Worm (Caenorhabditis elegans) whole organism, early embryonic: ENCODE data around the gene ZC412.10.
"Not testable (repeated sequence)": the region's sequence is repeated elsewhere in the genome, so short reads cannot be mapped to it uniquely, and the experiment has no call there.

Experiments used
- B0310.2 ChIP-seq: sonication (generic microtip); optimal IDR thresholded peaks from 2 replicates; lab custom pipeline; 2016; ENCODE audit warnings: mild to moderate bottlenecking, missing genetic modification characterization, missing compliant biosample characterization
- F13C5.2 ChIP-seq: sonication (generic microtip); optimal IDR thresholded peaks from 2 replicates; lab custom pipeline; 2017; ENCODE audit warnings: mild to moderate bottlenecking, missing genetic modification characterization, inconsistent platforms, missing compliant biosample characterization
- aly-1 ChIP-seq: sonication (generic microtip); optimal IDR thresholded peaks from 2 replicates; lab custom pipeline; 2016; ENCODE audit warnings: missing genetic modification characterization, missing compliant biosample characterization
- ama-1 ChIP-seq: fragments of 150-350 bp; optimal IDR thresholded peaks from 2 replicates; lab custom pipeline; 2014
- ceh-13 ChIP-seq: fragments of 200-800 bp; sonication (Bioruptor generic); optimal IDR thresholded peaks from 2 replicates; lab custom pipeline; 2018; ENCODE audit warnings: mild to moderate bottlenecking, missing genetic modification characterization, missing compliant biosample characterization
- ceh-36 ChIP-seq: sonication (generic microtip); optimal IDR thresholded peaks from 2 replicates; lab custom pipeline; 2016; ENCODE audit warnings: missing genetic modification characterization, inconsistent platforms, missing compliant biosample characterization
- ets-7 ChIP-seq: sonication (generic microtip); optimal IDR thresholded peaks from 2 replicates; lab custom pipeline; 2016; ENCODE audit warnings: missing genotype, missing genetic modification characterization, missing compliant biosample characterization
- flt-1 ChIP-seq: fragments of 200-800 bp; sonication (Bioruptor generic); IDR thresholded peaks from 2 replicates; pipeline ENCODE4 v1.3.6; 2022; ENCODE audit warnings: missing genetic modification characterization, missing compliant biosample characterization
- hmbx-1 ChIP-seq: sonication (generic microtip); optimal IDR thresholded peaks from 2 replicates; lab custom pipeline; 2016; ENCODE audit warnings: mild to moderate bottlenecking, missing genetic modification characterization, missing compliant biosample characterization
- hmg-4 ChIP-seq: fragments of 200-800 bp; sonication (Bioruptor generic); optimal IDR thresholded peaks from 2 replicates; lab custom pipeline; 2018; ENCODE audit warnings: mild to moderate bottlenecking, missing genetic modification characterization, missing compliant biosample characterization
- hnd-1 ChIP-seq: sonication (generic microtip); optimal IDR thresholded peaks from 2 replicates; lab custom pipeline; 2016; ENCODE audit warnings: missing genetic modification characterization, missing compliant biosample characterization
- pes-1 ChIP-seq: fragments of 200-800 bp; sonication (Bioruptor generic); IDR thresholded peaks from 2 replicates; pipeline ENCODE4 v1.3.6; 2022; ENCODE audit warnings: missing genetic modification reagents, missing genetic modification characterization, missing compliant biosample characterization
- scrt-1 ChIP-seq: fragments of 200-800 bp; sonication (Bioruptor generic); IDR thresholded peaks from 2 replicates; pipeline ENCODE4 v1.3.6; 2022; ENCODE audit warnings: missing genetic modification characterization, missing compliant biosample characterization
- sea-1 ChIP-seq: fragments of 200-800 bp; sonication (Bioruptor generic); conservative IDR thresholded peaks from 2 replicates; pipeline ENCODE4 v1.3.6; 2022; ENCODE audit warnings: missing genetic modification characterization, missing compliant biosample characterization
- tbx-11 ChIP-seq: fragments of 200-800 bp; sonication (Bioruptor generic); IDR thresholded peaks from 2 replicates; pipeline ENCODE4 v1.3.6; 2022; ENCODE audit warnings: missing genetic modification characterization, missing compliant biosample characterization
- tbx-37 ChIP-seq: fragments of 200-800 bp; sonication (Bioruptor generic); conservative IDR thresholded peaks from 2 replicates; pipeline ENCODE4 v1.3.6; 2022; ENCODE audit warnings: missing genetic modification reagents, missing genetic modification characterization, missing compliant biosample characterization
- tra-4 ChIP-seq: sonication (generic microtip); optimal IDR thresholded peaks from 2 replicates; lab custom pipeline; 2017; ENCODE audit warnings: missing genetic modification characterization, missing compliant biosample characterization

Gene ZC412.10

DNA sequence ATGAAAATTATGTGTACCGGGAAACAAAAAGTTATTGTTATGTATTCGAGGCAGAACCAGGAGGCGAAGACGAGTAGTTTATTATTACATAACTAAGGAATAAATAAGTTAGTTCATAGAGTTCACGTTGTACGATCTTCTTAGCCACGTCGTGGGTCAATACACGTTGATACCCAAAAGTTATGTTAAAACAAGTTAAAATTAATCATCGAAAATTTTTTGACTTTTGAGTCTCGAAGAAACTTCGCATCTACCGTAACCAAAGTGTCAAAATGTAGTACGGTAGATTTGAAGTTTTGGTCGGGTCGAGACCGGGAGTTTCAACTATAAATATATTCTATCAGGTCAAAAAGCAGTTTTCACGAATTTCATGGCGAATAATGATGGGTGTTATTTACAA, at the start of gene ZC412.10:
Gene ZC412.10, minus strand, starts transcription at position 101 of the 400 bp plus-strand sequence.
- not testable (repeated sequence) for TF ChIP-seq ceh-36; tbx-37 (GFP tag; lab: Robert Waterston, UW); hnd-1 (tag; lab: Kevin White, UChicago)

DNA sequence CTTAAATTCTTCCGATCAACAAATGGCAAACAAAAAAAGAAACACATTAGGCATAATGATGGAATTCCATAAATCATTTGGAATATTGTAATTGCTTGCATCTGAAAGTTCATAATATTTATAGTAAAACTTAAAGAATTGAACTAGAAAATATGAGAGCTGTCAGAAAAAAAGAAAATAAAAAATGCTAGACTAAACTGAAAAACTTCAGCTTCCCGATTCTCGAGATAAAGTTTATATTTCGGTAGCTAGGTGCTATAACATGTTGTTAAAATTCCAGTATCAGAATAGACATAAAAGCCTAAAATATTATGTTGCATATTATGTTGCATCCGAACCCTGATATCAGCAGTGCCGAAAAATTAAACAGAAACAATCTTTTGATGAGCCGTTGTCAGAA, 47.5 kb upstream of the ZC412.10 start, which contains the start of gene srg-54:
Gene srg-54, minus strand, starts transcription at position 101 of the 400 bp plus-strand sequence.
- TF ChIP-seq B0310.2 (tag; lab: Kevin White, UChicago) (no peak), ceh-36 (no peak), F13C5.2 (no peak), ceh-13 (GFP tag; lab: Kevin White, UChicago) (no peak)

DNA sequence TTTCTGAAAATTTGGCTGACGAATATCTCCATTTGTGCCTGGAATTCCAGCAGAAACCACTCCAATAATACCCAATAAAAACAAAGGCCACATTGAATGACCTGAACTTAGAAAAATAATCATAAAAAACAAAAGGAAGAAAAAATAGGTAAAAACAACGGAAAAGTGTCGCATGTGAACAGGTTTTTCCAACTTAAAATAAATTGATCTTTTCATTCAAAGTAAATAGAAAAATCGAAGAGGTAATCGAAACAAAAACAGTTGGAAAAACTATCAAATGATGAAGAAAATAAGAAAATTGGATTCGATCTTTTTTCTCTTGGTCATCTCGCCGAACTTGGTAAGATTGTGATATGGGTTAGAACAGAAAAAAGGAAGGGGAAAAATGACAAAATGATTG, 44.9 kb upstream of the ZC412.10 start, which contains the start of gene zmp-4:
Gene zmp-4, minus strand, starts transcription at position 101 of the 400 bp plus-strand sequence.
- TF ChIP-seq hnd-1 (tag; lab: Kevin White, UChicago) (no peak), ets-7 (tag; lab: Kevin White, UChicago) (no peak), tbx-11 (GFP tag; lab: Robert Waterston, UW) (no peak), flt-1 (GFP tag; lab: Robert Waterston, UW) (no peak), hmg-4 (GFP tag; lab: Kevin White, UChicago) (no peak), ceh-36 (no peak), F13C5.2 (no peak), aly-1 (no peak), tra-4 (tag; lab: Kevin White, UChicago) (no peak), ama-1 (lab: Kevin White, UChicago) (no peak), scrt-1 (GFP tag; lab: Robert Waterston, UW) (no peak)

DNA sequence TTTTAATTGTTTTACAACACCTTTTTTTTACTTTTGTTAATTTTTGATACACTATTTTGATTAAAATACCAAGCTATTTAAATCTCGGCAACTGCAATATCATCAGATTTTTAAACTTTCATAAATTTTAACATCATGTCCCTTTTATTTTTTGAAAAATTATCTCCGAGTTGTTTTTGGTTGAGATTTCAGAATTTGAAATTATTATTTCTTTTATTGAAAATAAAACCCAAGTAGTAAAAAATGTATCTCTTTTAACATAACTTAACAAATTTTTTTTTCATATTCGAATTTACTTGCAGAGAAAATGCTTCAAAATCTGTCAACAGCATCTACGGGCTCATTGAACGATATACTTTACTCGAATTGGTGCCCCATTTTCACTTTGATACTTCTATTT, 39.0 kb upstream of the ZC412.10 start, which contains the start of gene H12D21.11:
Gene H12D21.11, plus strand, starts transcription at position 301 of the 400 bp plus-strand sequence.
- no peak for TF ChIP-seq tbx-11 (GFP tag; lab: Robert Waterston, UW)
- no peak for TF ChIP-seq ceh-13 (GFP tag; lab: Kevin White, UChicago)
- no peak for TF ChIP-seq hmbx-1 (tag; lab: Kevin White, UChicago)
- TF ChIP-seq tra-4 (tag; lab: Kevin White, UChicago) = no peak
- no peak for TF ChIP-seq aly-1
- no peak for TF ChIP-seq scrt-1 (GFP tag; lab: Robert Waterston, UW)
- TF ChIP-seq pes-1 (GFP tag; lab: Robert Waterston, UW) = no peak
- TF ChIP-seq hmg-4 (GFP tag; lab: Kevin White, UChicago) = no peak
- no peak for TF ChIP-seq B0310.2 (tag; lab: Kevin White, UChicago)
- no peak for TF ChIP-seq ets-7 (tag; lab: Kevin White, UChicago)

DNA sequence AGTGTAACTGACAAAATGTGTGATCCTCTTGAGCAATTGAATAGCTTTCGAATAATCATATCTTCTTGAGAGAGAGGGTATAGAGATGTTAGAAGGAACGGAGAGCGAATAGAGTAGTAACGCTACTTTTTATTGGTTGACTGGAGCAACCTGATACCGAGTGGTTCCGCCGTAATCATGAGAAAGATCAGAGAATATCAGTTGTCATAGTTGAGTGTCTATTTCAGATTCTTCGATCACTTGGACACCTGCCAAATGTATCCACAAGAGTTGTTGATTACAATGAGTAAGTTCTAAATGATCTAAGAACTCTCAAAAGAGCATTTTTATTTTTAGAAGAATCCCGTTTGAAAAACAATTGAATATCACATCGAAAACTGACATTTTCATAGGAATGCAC, 34.1 kb upstream of the ZC412.10 start:
- TF ChIP-seq flt-1 (GFP tag; lab: Robert Waterston, UW) = no peak
- TF ChIP-seq ceh-13 (GFP tag; lab: Kevin White, UChicago) = no peak
- no peak for TF ChIP-seq ceh-36
- TF ChIP-seq tra-4 (tag; lab: Kevin White, UChicago) = no peak
- TF ChIP-seq hmg-4 (GFP tag; lab: Kevin White, UChicago) = no peak

DNA sequence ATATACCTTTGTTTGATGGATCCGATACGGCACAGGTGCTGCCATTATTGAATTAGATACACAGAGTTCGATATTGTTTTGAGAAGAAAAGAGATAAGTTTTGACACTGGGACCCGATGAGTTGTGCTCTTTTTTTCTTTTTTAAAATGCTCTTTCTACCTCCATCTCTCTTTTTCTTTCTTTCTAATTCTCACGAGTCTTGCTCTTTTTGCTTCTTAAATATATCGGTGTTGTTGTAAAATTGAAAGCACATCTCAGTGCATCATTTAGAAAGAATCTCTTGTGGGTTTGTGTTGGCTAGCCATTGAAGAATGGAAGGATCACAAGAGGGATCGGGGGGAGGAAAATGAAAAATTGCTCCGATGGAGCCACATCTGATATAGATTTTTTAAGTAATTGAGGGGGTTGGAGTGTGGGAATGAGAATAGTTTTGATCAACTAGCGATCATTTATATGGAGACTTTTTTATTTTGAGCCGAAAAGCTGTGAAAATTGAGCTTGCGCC, 32.8 kb upstream of the ZC412.10 start, which contains the start of gene H12D21.9:
Gene H12D21.9, minus strand, starts transcription at position 148 of the 505 bp plus-strand sequence.
- no peak for TF ChIP-seq flt-1 (GFP tag; lab: Robert Waterston, UW)
- TF ChIP-seq F13C5.2 = no peak
- TF ChIP-seq aly-1 = no peak
- no peak for TF ChIP-seq tbx-37 (GFP tag; lab: Robert Waterston, UW)
- TF ChIP-seq B0310.2 (tag; lab: Kevin White, UChicago) = no peak
- TF ChIP-seq ets-7 (tag; lab: Kevin White, UChicago) = no peak
- TF ChIP-seq tra-4 (tag; lab: Kevin White, UChicago) = no peak
- no peak for TF ChIP-seq sea-1 (GFP tag; lab: Robert Waterston, UW)
- TF ChIP-seq ceh-13 (GFP tag; lab: Kevin White, UChicago) = no peak
- TF ChIP-seq ceh-36 = no peak
- no peak for TF ChIP-seq tbx-11 (GFP tag; lab: Robert Waterston, UW)
- no peak for TF ChIP-seq hnd-1 (tag; lab: Kevin White, UChicago)
- no peak for TF ChIP-seq pes-1 (GFP tag; lab: Robert Waterston, UW)
- TF ChIP-seq hmg-4 (GFP tag; lab: Kevin White, UChicago) = no peak
- no peak for TF ChIP-seq hmbx-1 (tag; lab: Kevin White, UChicago)
- no peak for TF ChIP-seq ama-1 (lab: Kevin White, UChicago)
- TF ChIP-seq scrt-1 (GFP tag; lab: Robert Waterston, UW) = no peak

DNA sequence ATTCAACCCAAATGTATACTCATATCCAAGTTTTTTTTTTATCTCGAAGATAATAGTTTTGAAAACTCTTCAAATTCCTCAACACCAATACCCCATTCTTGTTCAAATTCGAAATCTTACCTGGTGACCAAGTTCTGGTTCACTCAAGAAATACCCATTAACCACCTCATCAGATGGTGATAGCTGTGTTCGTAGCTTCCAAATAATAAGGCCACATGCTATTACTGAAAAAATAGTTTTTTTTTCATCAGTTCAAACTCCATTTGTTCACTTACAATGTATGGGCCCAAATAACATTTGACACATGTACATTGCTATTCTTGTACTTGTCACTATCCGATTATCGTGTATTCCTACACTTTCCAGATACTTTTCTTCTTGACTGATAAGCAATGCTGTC, 30.8 kb upstream of the ZC412.10 start:
- TF ChIP-seq scrt-1 (GFP tag; lab: Robert Waterston, UW) = no peak
- no peak for TF ChIP-seq F13C5.2
- TF ChIP-seq ama-1 (lab: Kevin White, UChicago) = no peak
- no peak for TF ChIP-seq pes-1 (GFP tag; lab: Robert Waterston, UW)
- no peak for TF ChIP-seq ceh-13 (GFP tag; lab: Kevin White, UChicago)
- no peak for TF ChIP-seq B0310.2 (tag; lab: Kevin White, UChicago)
- TF ChIP-seq hmbx-1 (tag; lab: Kevin White, UChicago) = no peak
- TF ChIP-seq tbx-11 (GFP tag; lab: Robert Waterston, UW) = no peak
- no peak for TF ChIP-seq ets-7 (tag; lab: Kevin White, UChicago)
- TF ChIP-seq ceh-36 = no peak
- TF ChIP-seq aly-1 = no peak

DNA sequence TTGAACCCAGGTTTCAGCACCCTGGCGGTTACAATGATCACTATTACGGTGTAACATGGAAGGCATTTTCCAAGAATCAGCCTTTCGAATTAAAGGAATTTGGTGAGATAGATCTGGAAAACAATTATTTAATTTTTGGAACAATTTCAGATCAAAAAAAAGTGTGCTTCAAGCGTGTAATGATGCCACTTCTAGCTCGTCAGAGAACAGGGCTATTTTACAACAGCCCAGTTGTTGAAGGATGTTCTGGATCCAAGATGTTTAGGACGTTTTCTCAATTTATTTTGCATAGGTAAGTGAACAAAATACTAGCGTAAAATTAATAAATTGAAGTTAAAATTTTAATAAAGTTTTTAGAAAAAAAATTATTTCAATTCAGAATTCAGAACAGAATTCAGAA, 24.3 kb upstream of the ZC412.10 start:
- TF ChIP-seq tbx-37 (GFP tag; lab: Robert Waterston, UW) (no peak), hnd-1 (tag; lab: Kevin White, UChicago) (no peak), aly-1 (no peak), ceh-13 (GFP tag; lab: Kevin White, UChicago) (no peak), flt-1 (GFP tag; lab: Robert Waterston, UW) (no peak), pes-1 (GFP tag; lab: Robert Waterston, UW) (no peak), F13C5.2 (no peak), ets-7 (tag; lab: Kevin White, UChicago) (no peak), tbx-11 (GFP tag; lab: Robert Waterston, UW) (no peak), scrt-1 (GFP tag; lab: Robert Waterston, UW) (no peak), ama-1 (lab: Kevin White, UChicago) (no peak), hmg-4 (GFP tag; lab: Kevin White, UChicago) (no peak), B0310.2 (tag; lab: Kevin White, UChicago) (no peak), sea-1 (GFP tag; lab: Robert Waterston, UW) (no peak), tra-4 (tag; lab: Kevin White, UChicago) (no peak), hmbx-1 (tag; lab: Kevin White, UChicago) (no peak), ceh-36 (no peak)
